Worm (Caenorhabditis elegans) whole organism, L4 larva: ENCODE measurements around the gene srw-143.

Experiments used
- F37D6.2 ChIP-seq: sonication (generic microtip); optimal IDR thresholded peaks from 2 replicates; lab custom pipeline; 2016; ENCODE audit warnings: mild to moderate bottlenecking, missing genetic modification characterization, missing compliant biosample characterization
- F44E2.7 ChIP-seq: fragments of 200-800 bp; sonication (Bioruptor generic); IDR thresholded peaks from 2 replicates; pipeline ENCODE4 v2.1.2; 2022; ENCODE audit warnings: missing genetic modification characterization, missing compliant biosample characterization
- T20F7.1 ChIP-seq: fragments of 200-800 bp; sonication (Bioruptor generic); optimal IDR thresholded peaks from 2 replicates; lab custom pipeline; 2018; ENCODE audit warnings: mild to moderate bottlenecking, missing genetic modification characterization, missing compliant biosample characterization
- T26A8.4 ChIP-seq: fragments of 200-800 bp; sonication (Bioruptor generic); IDR thresholded peaks from 2 replicates; pipeline ENCODE4 v1.3.6; 2022; ENCODE audit warnings: missing genetic modification characterization, missing compliant biosample characterization
- Y5F2A.4 ChIP-seq: fragments of 200-800 bp; sonication (Bioruptor generic); optimal IDR thresholded peaks from 2 replicates; lab custom pipeline; 2018; ENCODE audit warnings: mild to moderate bottlenecking, missing genetic modification characterization, missing compliant biosample characterization
- aly-2 ChIP-seq: sonication (generic microtip); optimal IDR thresholded peaks from 2 replicates; lab custom pipeline; 2018; ENCODE audit warnings: missing biosample characterization, missing genetic modification characterization
- arid-1 ChIP-seq: fragments of 200-800 bp; sonication (Bioruptor generic); conservative IDR thresholded peaks from 2 replicates; pipeline ENCODE4 v1.3.6; 2022; ENCODE audit warnings: missing genetic modification reagents, missing genetic modification characterization, missing compliant biosample characterization
- ceh-62 ChIP-seq: sonication (generic microtip); optimal IDR thresholded peaks from 2 replicates; lab custom pipeline; 2017; ENCODE audit warnings: missing biosample characterization, missing genetic modification characterization
- ces-1 ChIP-seq: fragments of 150-350 bp; sonication (generic microtip); optimal IDR thresholded peaks from 4 replicates; lab custom pipeline; 2014; ENCODE audit warnings: missing biosample characterization, missing genetic modification reagents, missing genetic modification characterization
- cey-2 ChIP-seq: sonication (generic microtip); optimal IDR thresholded peaks from 3 replicates; lab custom pipeline; 2017; ENCODE audit warnings: missing genetic modification characterization, mild to moderate bottlenecking, missing compliant biosample characterization, antibody characterized with exemption, borderline replicate concordance; ENCODE audit not compliant: insufficient read depth
- daf-12 ChIP-seq: fragments of 150-350 bp; optimal IDR thresholded peaks from 2 replicates; lab custom pipeline; 2014; ENCODE audit warnings: missing biosample characterization, missing genetic modification reagents, missing genetic modification characterization
- dmd-6 ChIP-seq: fragments of 200-800 bp; sonication (Bioruptor generic); IDR thresholded peaks from 2 replicates; pipeline ENCODE4 v1.3.6; 2022; ENCODE audit warnings: missing genetic modification reagents, missing genetic modification characterization, missing compliant biosample characterization
- dmd-9 ChIP-seq: fragments of 200-800 bp; sonication (Bioruptor generic); IDR thresholded peaks from 2 replicates; pipeline ENCODE4 v1.3.6; 2022; ENCODE audit warnings: missing genetic modification reagents, missing genetic modification characterization, missing compliant biosample characterization
- duxl-1 ChIP-seq: sonication (generic microtip); optimal IDR thresholded peaks from 2 replicates; lab custom pipeline; 2016; ENCODE audit warnings: mild to moderate bottlenecking, missing genetic modification characterization, moderate library complexity, missing compliant biosample characterization; ENCODE audit not compliant: poor library complexity
- egl-27 ChIP-seq: sonication (generic microtip); optimal IDR thresholded peaks from 3 replicates; lab custom pipeline; 2017; ENCODE audit warnings: missing biosample characterization, missing genetic modification reagents, missing genetic modification characterization
- fkh-10 ChIP-seq: fragments of 150-350 bp; optimal IDR thresholded peaks from 2 replicates; lab custom pipeline; 2014; ENCODE audit warnings: missing biosample characterization, missing genetic modification reagents, missing genetic modification characterization
- fos-1 ChIP-seq: fragments of 150-350 bp; optimal IDR thresholded peaks from 2 replicates; lab custom pipeline; 2014; ENCODE audit warnings: missing biosample characterization, missing genetic modification characterization
- hif-1 ChIP-seq, 2 experiments: sonication (generic microtip); optimal IDR thresholded peaks; 2 replicates each; lab custom pipeline; 2016 to 2017; ENCODE audit warnings: missing compliant biosample characterization in 2 of 2, missing genetic modification characterization in 2 of 2, missing genetic modification reagents in 2 of 2, missing genotype in 2 of 2, mild to moderate bottlenecking in 1 of 2
- jun-1 ChIP-seq: fragments of 150-350 bp; optimal IDR thresholded peaks from 2 replicates; lab custom pipeline; 2014; ENCODE audit warnings: missing biosample characterization, missing genetic modification reagents, missing genetic modification characterization
- lim-7 ChIP-seq: fragments of 200-800 bp; sonication (Bioruptor generic); IDR thresholded peaks from 2 replicates; pipeline ENCODE4 v1.3.6; 2022; ENCODE audit warnings: missing genetic modification characterization, missing compliant biosample characterization
- lin-1 ChIP-seq: fragments of 200-800 bp; sonication (Bioruptor generic); IDR thresholded peaks from 2 replicates; pipeline ENCODE4 v1.3.6; 2022; ENCODE audit warnings: missing genetic modification reagents, missing genetic modification characterization, missing compliant biosample characterization
- lin-13 ChIP-seq: fragments of 150-350 bp; optimal IDR thresholded peaks from 2 replicates; lab custom pipeline; 2014; ENCODE audit warnings: missing biosample characterization, missing genetic modification reagents, missing genetic modification characterization
- lin-15B ChIP-seq: fragments of 150-350 bp; sonication (generic microtip); optimal IDR thresholded peaks from 3 replicates; lab custom pipeline; 2014; ENCODE audit warnings: missing biosample characterization, missing genetic modification characterization
- lin-29 ChIP-seq: fragments of 200-800 bp; sonication (Bioruptor generic); IDR thresholded peaks from 2 replicates; pipeline ENCODE4 v1.3.6; 2022; ENCODE audit warnings: missing genetic modification reagents, missing genetic modification characterization, missing compliant biosample characterization
- lin-38 ChIP-seq: fragments of 200-800 bp; sonication (Bioruptor generic); IDR thresholded peaks from 2 replicates; pipeline ENCODE4 v1.3.6; 2022; ENCODE audit warnings: missing genetic modification reagents, missing genetic modification characterization, missing compliant biosample characterization
- lin-39 ChIP-seq: fragments of 150-350 bp; optimal IDR thresholded peaks from 2 replicates; lab custom pipeline; 2014; ENCODE audit warnings: missing biosample characterization, missing genetic modification reagents, missing genetic modification characterization
- lir-3 ChIP-seq: sonication (generic microtip); optimal IDR thresholded peaks from 2 replicates; lab custom pipeline; 2016; ENCODE audit warnings: mild to moderate bottlenecking, missing genetic modification characterization, missing compliant biosample characterization
- lsy-2 ChIP-seq, 2 experiments: fragments of 150-350 bp in 1 of 2; sonication (generic microtip) in 1 of 2; optimal IDR thresholded peaks; 2 replicates each; lab custom pipeline; 2014 to 2017; ENCODE audit warnings: missing biosample characterization in 2 of 2, missing genetic modification characterization in 2 of 2
- madf-5 ChIP-seq, 2 experiments: fragments of 200-800 bp; sonication (Bioruptor generic); IDR thresholded peaks; 2 replicates each; pipeline ENCODE4 v1.3.6; 2022; ENCODE audit warnings: missing compliant biosample characterization in 2 of 2, missing genetic modification characterization in 2 of 2
- mdl-1 ChIP-seq, 2 experiments: fragments of 150-350 bp in 1 of 2; sonication (generic microtip) in 1 of 2; optimal IDR thresholded peaks; 2 replicates each; lab custom pipeline; 2014 to 2017; ENCODE audit warnings: missing biosample characterization in 2 of 2, missing genetic modification characterization in 2 of 2
- mes-2 ChIP-seq: sonication (generic microtip); optimal IDR thresholded peaks from 2 replicates; lab custom pipeline; 2016; ENCODE audit warnings: missing genotype, mild to moderate bottlenecking, missing genetic modification characterization, missing compliant biosample characterization; ENCODE audit not compliant: poor library complexity, severe bottlenecking
- mxl-2 ChIP-seq: fragments of 200-800 bp; sonication (Bioruptor generic); conservative IDR thresholded peaks from 2 replicates; pipeline ENCODE4 v1.3.6; 2022; ENCODE audit warnings: missing genetic modification reagents, missing genetic modification characterization, missing compliant biosample characterization
- mxl-3 ChIP-seq: fragments of 200-800 bp; sonication (Bioruptor generic); optimal IDR thresholded peaks from 2 replicates; lab custom pipeline; 2018; ENCODE audit warnings: mild to moderate bottlenecking, missing genetic modification characterization, missing compliant biosample characterization
- nhr-42 ChIP-seq: fragments of 200-800 bp; sonication (Bioruptor generic); IDR thresholded peaks from 2 replicates; pipeline ENCODE4 v1.3.6; 2022; ENCODE audit warnings: missing genetic modification characterization, missing compliant biosample characterization
- nhr-48 ChIP-seq: sonication (generic microtip); optimal IDR thresholded peaks from 2 replicates; lab custom pipeline; 2016; ENCODE audit warnings: mild to moderate bottlenecking, missing genetic modification characterization, missing compliant biosample characterization
- nhr-76 ChIP-seq: fragments of 150-350 bp; optimal IDR thresholded peaks from 2 replicates; lab custom pipeline; 2014; ENCODE audit warnings: missing biosample characterization, missing genetic modification characterization
- php-3 ChIP-seq: fragments of 200-800 bp; sonication (Bioruptor generic); IDR thresholded peaks from 2 replicates; pipeline ENCODE4 v1.3.6; 2022; ENCODE audit warnings: missing genetic modification reagents, missing genetic modification characterization, missing compliant biosample characterization
- sdz-12 ChIP-seq: fragments of 200-800 bp; sonication (Bioruptor generic); optimal IDR thresholded peaks from 2 replicates; lab custom pipeline; 2018; ENCODE audit warnings: mild to moderate bottlenecking, missing genetic modification characterization, missing compliant biosample characterization
- skn-1 ChIP-seq: fragments of 150-350 bp; optimal IDR thresholded peaks from 2 replicates; lab custom pipeline; 2014; ENCODE audit warnings: missing biosample characterization, missing genetic modification characterization
- snpc-4 ChIP-seq: fragments of 150-350 bp; optimal IDR thresholded peaks from 2 replicates; lab custom pipeline; 2014; ENCODE audit warnings: missing biosample characterization, missing genetic modification characterization
- unc-62 ChIP-seq, 3 experiments: fragments of 150-350 bp in 1 of 3; sonication (generic microtip); optimal IDR thresholded peaks in 2 of 3; peaks in 1 of 3; 1 replicate in 1 of 3; 2 replicates in 2 of 3; lab custom pipeline; 2014 to 2017; ENCODE audit warnings: missing biosample characterization in 3 of 3, missing genetic modification characterization in 3 of 3, missing genetic modification reagents in 3 of 3, missing genotype in 1 of 3
- zag-1 ChIP-seq: fragments of 150-350 bp; optimal IDR thresholded peaks from 2 replicates; lab custom pipeline; 2014; ENCODE audit warnings: missing biosample characterization, missing genetic modification characterization
- zfp-2 ChIP-seq: sonication (generic microtip); optimal IDR thresholded peaks from 2 replicates; lab custom pipeline; 2016; ENCODE audit warnings: mild to moderate bottlenecking, missing genetic modification characterization, missing compliant biosample characterization
- zip-11 ChIP-seq: fragments of 200-800 bp; sonication (Bioruptor generic); IDR thresholded peaks from 2 replicates; pipeline ENCODE4 v1.3.6; 2022; ENCODE audit warnings: missing genetic modification characterization, missing compliant biosample characterization
- ztf-11 ChIP-seq: fragments of 150-350 bp; optimal IDR thresholded peaks from 2 replicates; lab custom pipeline; 2014; ENCODE audit warnings: missing biosample characterization, missing genetic modification characterization

srw-143 gene

DNA sequence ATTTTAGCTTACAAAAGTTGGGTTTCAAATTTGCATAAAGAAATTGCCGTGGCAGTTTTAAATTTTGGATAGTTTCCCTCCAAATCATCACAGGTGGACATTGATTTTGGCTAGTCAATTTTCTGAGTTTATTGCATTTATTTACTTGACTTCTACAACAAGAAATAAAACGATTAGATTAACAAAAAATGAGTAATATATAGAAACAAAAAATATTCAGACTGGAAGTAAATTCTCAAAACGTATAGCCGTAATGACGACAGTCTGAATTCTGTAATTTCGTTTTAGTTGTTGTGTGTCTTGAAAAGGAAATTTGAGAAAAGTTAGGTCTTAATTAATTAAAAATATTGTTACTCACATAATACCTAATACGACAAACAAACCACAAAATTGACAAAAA is 2.8 kb downstream of the srw-143 start, which contains the start of gene srw-141:
Gene srw-141 (minus strand): TSS at position 101 of the 400 bp plus-strand sequence.
- TF ChIP-seq zag-1 (tag; lab: Kevin White, UChicago) (no peak), mes-2 (tag; lab: Kevin White, UChicago) (no peak), lsy-2 (tag; optimal IDR thresholded peaks at IDR 0.05; lab: Kevin White, UChicago) (no peak), egl-27 (no peak), hif-1 (tag; optimal IDR thresholded peaks at IDR 0.05; lab: Kevin White, UChicago) (no peak), lin-39 (no peak), nhr-48 (tag; lab: Kevin White, UChicago) (no peak), nhr-42 (GFP tag; lab: Robert Waterston, UW) (no peak), zfp-2 (no peak), ztf-11 (tag; lab: Kevin White, UChicago) (no peak), arid-1 (no peak), F37D6.2 (tag; lab: Kevin White, UChicago) (no peak), Y5F2A.4 (GFP tag; lab: Kevin White, UChicago) (no peak), mxl-3 (no peak), mxl-2 (GFP tag; lab: Robert Waterston, UW) (no peak), T26A8.4 (GFP tag; lab: Robert Waterston, UW) (no peak), lim-7 (no peak), daf-12 (tag; lab: Kevin White, UChicago) (no peak)

- no peak for TF ChIP-seq fos-1 (tag; lab: Kevin White, UChicago)
- TF ChIP-seq cey-2 (tag; lab: Kevin White, UChicago) = no peak
- no peak for TF ChIP-seq nhr-48 (tag; lab: Kevin White, UChicago)
- TF ChIP-seq hif-1 (tag; optimal IDR thresholded peaks at IDR 0.05; lab: Kevin White, UChicago) = no peak
- TF ChIP-seq duxl-1 (tag; lab: Kevin White, UChicago) = no peak
- no peak for TF ChIP-seq mes-2 (tag; lab: Kevin White, UChicago)
- no peak for TF ChIP-seq zfp-2
- TF ChIP-seq ces-1 (GFP tag; lab: Kevin White, UChicago) = no peak
- TF ChIP-seq aly-2 = no peak
These were observed 7.2 kb downstream of the srw-143 start, which contains the start of gene srh-247 for ce11 chrV:2934075-2934474. TSS of gene srh-247 (minus strand) at chrV:2934175.

DNA sequence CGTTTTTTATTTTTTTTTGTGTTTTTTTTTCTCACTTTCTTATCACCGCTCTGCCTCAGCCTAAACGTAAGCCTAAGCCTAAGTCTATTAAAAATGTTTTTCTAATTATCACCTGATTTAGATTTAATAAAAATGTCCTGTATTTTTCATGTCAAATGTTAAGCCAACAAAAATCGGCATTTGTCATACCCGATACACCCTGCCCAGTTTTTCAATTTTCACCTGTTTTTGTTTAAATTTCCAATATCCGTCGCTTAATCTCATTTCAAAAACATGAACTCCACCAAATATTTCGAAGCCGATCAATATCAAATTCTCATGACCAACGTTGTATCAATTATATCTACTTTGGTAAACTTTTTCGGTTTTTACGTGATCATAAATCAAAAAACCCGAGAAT is 10.1 kb downstream of the srw-143 start, which contains the start of gene C31B8.1:
Gene C31B8.1 (plus strand): TSS at position 301 of the 400 bp plus-strand sequence.
- TF ChIP-seq php-3 (no peak), dmd-9 (GFP tag; lab: Robert Waterston, UW) (no peak), unc-62 (GFP tag; optimal IDR thresholded peaks at IDR 0.05 in 1 of 2; lab: Kevin White, UChicago) (no peak), unc-62 (tag; optimal IDR thresholded peaks at IDR 0.05; lab: Kevin White, UChicago) (no peak), fkh-10 (GFP tag; lab: Kevin White, UChicago) (no peak), lir-3 (tag; lab: Kevin White, UChicago) (no peak), madf-5 (GFP tag; IDR thresholded peaks at IDR 0.05; lab: Robert Waterston, UW) (no peak), ceh-62 (tag; lab: Kevin White, UChicago) (no peak), duxl-1 (tag; lab: Kevin White, UChicago) (no peak), F44E2.7 (no peak), zip-11 (no peak)

DNA sequence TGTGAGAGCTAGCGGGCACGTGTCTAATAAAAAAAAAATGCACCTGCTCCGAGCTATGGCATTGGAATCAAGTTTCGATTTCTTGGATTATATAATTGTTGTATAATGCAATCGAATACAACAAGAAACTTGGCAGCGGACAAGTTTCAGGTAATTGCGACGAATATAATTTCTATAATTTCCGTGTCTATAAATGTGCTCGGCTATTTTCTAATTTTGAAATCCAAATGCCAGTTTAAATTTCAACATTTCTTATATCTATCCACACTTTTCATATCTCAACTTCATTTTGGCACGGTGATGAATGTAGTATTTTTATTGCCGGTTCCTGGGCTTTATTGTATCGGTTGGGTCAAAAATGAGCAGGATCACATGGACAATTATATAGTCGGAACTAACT is 11.6 kb downstream of the srw-143 start, which contains the start of gene C31B8.16:
Gene C31B8.16 (plus strand): TSS at position 301 of the 400 bp plus-strand sequence.
- no peak for TF ChIP-seq skn-1 (tag; lab: Kevin White, UChicago)
- no peak for TF ChIP-seq lin-15B (tag; lab: Kevin White, UChicago)
- TF ChIP-seq dmd-6 (GFP tag; lab: Robert Waterston, UW) = no peak
- TF ChIP-seq lin-1 = no peak
- TF ChIP-seq lir-3 (tag; lab: Kevin White, UChicago) = no peak
- TF ChIP-seq snpc-4 (tag; lab: Kevin White, UChicago) = no peak
- no peak for TF ChIP-seq lsy-2 (tag; optimal IDR thresholded peaks at IDR 0.05; lab: Kevin White, UChicago)
- no peak for TF ChIP-seq mdl-1 (tag; optimal IDR thresholded peaks at IDR 0.05; lab: Kevin White, UChicago)
- no peak for TF ChIP-seq lin-29
- no peak for TF ChIP-seq lin-13
- TF ChIP-seq lin-38 = no peak
- TF ChIP-seq nhr-76 = no peak
- no peak for TF ChIP-seq T20F7.1 (GFP tag; lab: Kevin White, UChicago)
- no peak for TF ChIP-seq sdz-12 (GFP tag; lab: Kevin White, UChicago)
- TF ChIP-seq jun-1 = no peak
